Worm (Caenorhabditis elegans) whole organism, midembryonic: ENCODE data around the gene emb-9.

Experiments
- T22C8.4 ChIP-seq: fragments of 200-800 bp; sonication (Bioruptor generic); IDR thresholded peaks from 2 replicates; pipeline ENCODE4 v1.3.6; 2022; ENCODE audit warnings: missing genetic modification characterization, missing compliant biosample characterization
- cog-1 ChIP-seq: sonication (generic microtip); optimal IDR thresholded peaks from 2 replicates; lab custom pipeline; 2016; ENCODE audit warnings: missing genetic modification characterization, missing compliant biosample characterization
- flt-1 ChIP-seq: fragments of 200-800 bp; sonication (Bioruptor generic); IDR thresholded peaks from 2 replicates; pipeline ENCODE4 v1.3.6; 2022; ENCODE audit warnings: missing genetic modification characterization, missing compliant biosample characterization
- klf-2 ChIP-seq: fragments of 200-800 bp; sonication (Bioruptor generic); conservative IDR thresholded peaks from 2 replicates; pipeline ENCODE4 v1.3.6; 2022; ENCODE audit warnings: missing genetic modification reagents, missing genetic modification characterization, missing compliant biosample characterization
- med-1 ChIP-seq: sonication (generic microtip); optimal IDR thresholded peaks from 2 replicates; lab custom pipeline; 2017; ENCODE audit warnings: missing genetic modification characterization, mild to moderate bottlenecking, missing compliant biosample characterization, antibody characterized with exemption, missing genetic modification reagents; ENCODE audit not compliant: insufficient read depth
- ref-1 ChIP-seq: fragments of 200-800 bp; sonication (Bioruptor generic); conservative IDR thresholded peaks from 2 replicates; pipeline ENCODE4 v1.3.6; 2022; ENCODE audit warnings: missing genetic modification reagents, missing genetic modification characterization, missing compliant biosample characterization
- tab-1 ChIP-seq: fragments of 200-800 bp; sonication (Bioruptor generic); IDR thresholded peaks from 2 replicates; pipeline ENCODE4 v1.3.6; 2022; ENCODE audit warnings: missing genetic modification characterization, missing compliant biosample characterization
- ztf-23 ChIP-seq: fragments of 200-800 bp; sonication (Bioruptor generic); IDR thresholded peaks from 2 replicates; pipeline ENCODE4 v1.3.6; 2022; ENCODE audit warnings: missing genetic modification reagents, missing genetic modification characterization, missing compliant biosample characterization
- ztf-29 ChIP-seq: fragments of 200-800 bp; sonication (Bioruptor generic); IDR thresholded peaks from 2 replicates; pipeline ENCODE4 v1.3.6; 2022; ENCODE audit warnings: missing genetic modification reagents, missing genetic modification characterization, missing compliant biosample characterization

Gene emb-9

ce11 chrIII:9297345-9297744 is 46.9 kb downstream of the emb-9 start, which contains the start of gene K01B6.4:
Gene K01B6.4, minus strand, starts transcription at chrIII:9297445.
- TF ChIP-seq tab-1 (GFP tag; lab: Robert Waterston, UW), result no peak
- no peak for TF ChIP-seq cog-1 (tag; lab: Kevin White, UChicago)
- no peak for TF ChIP-seq ref-1 (GFP tag; lab: Robert Waterston, UW)
- no peak for TF ChIP-seq ztf-29 (GFP tag; lab: Robert Waterston, UW)
- TF ChIP-seq ztf-23 (GFP tag; lab: Robert Waterston, UW), result no peak
- TF ChIP-seq flt-1 (GFP tag; lab: Robert Waterston, UW), result no peak
- TF ChIP-seq med-1 (GFP tag; lab: Kevin White, UChicago), result no peak
- TF ChIP-seq klf-2, result no peak
- TF ChIP-seq T22C8.4, result no peak

ce11 chrIII:9289815-9290214 is 54.4 kb downstream of the emb-9 start:
- TF ChIP-seq ztf-29 (GFP tag; lab: Robert Waterston, UW) (no peak), ref-1 (GFP tag; lab: Robert Waterston, UW) (no peak), med-1 (GFP tag; lab: Kevin White, UChicago) (no peak), T22C8.4 (no peak)

ce11 chrIII:9288540-9288939 is 55.7 kb downstream of the emb-9 start:
- TF ChIP-seq klf-2, result no peak
- no peak for TF ChIP-seq ztf-23 (GFP tag; lab: Robert Waterston, UW)
- no peak for TF ChIP-seq tab-1 (GFP tag; lab: Robert Waterston, UW)
- no peak for TF ChIP-seq flt-1 (GFP tag; lab: Robert Waterston, UW)
- TF ChIP-seq med-1 (GFP tag; lab: Kevin White, UChicago), result no peak
- no peak for TF ChIP-seq ref-1 (GFP tag; lab: Robert Waterston, UW)
- no peak for TF ChIP-seq ztf-29 (GFP tag; lab: Robert Waterston, UW)
- no peak for TF ChIP-seq cog-1 (tag; lab: Kevin White, UChicago)
- no peak for TF ChIP-seq T22C8.4
